Worm (Caenorhabditis elegans) whole organism, late embryonic: ENCODE measurements around the gene msp-152.

Experiments
- C08G9.2 ChIP-seq: sonication (generic microtip); optimal IDR thresholded peaks from 2 replicates; lab custom pipeline; 2016; ENCODE audit warnings: mild to moderate bottlenecking, missing genetic modification characterization, moderate library complexity, missing compliant biosample characterization
- C38D4.7 ChIP-seq: fragments of 200-800 bp; sonication (Bioruptor generic); optimal IDR thresholded peaks from 2 replicates; lab custom pipeline; 2018; ENCODE audit warnings: mild to moderate bottlenecking, missing genetic modification characterization, moderate library complexity, missing compliant biosample characterization
- K09A11.1 ChIP-seq: sonication (generic microtip); optimal IDR thresholded peaks from 2 replicates; lab custom pipeline; 2017; ENCODE audit warnings: antibody characterized with exemption, mild to moderate bottlenecking, missing genetic modification characterization, missing compliant biosample characterization; ENCODE audit not compliant: insufficient read depth
- T23F11.4 ChIP-seq: fragments of 200-800 bp; sonication (Bioruptor generic); optimal IDR thresholded peaks from 2 replicates; lab custom pipeline; 2018; ENCODE audit warnings: mild to moderate bottlenecking, missing genetic modification characterization, missing compliant biosample characterization
- Y22D7AL.16 ChIP-seq: sonication (generic microtip); optimal IDR thresholded peaks from 2 replicates; lab custom pipeline; 2016; ENCODE audit warnings: missing genetic modification characterization, missing compliant biosample characterization
- ama-1 ChIP-seq: fragments of 150-350 bp; optimal IDR thresholded peaks from 2 replicates; lab custom pipeline; 2014
- ceh-2 ChIP-seq: sonication (generic microtip); optimal IDR thresholded peaks from 2 replicates; lab custom pipeline; 2016; ENCODE audit warnings: missing genotype, missing genetic modification characterization, missing compliant biosample characterization
- ceh-22 ChIP-seq: sonication (generic microtip); optimal IDR thresholded peaks from 2 replicates; lab custom pipeline; 2017; ENCODE audit warnings: missing biosample characterization, missing genetic modification characterization
- ceh-24 ChIP-seq: sonication (generic microtip); optimal IDR thresholded peaks from 2 replicates; lab custom pipeline; 2016; ENCODE audit warnings: mild to moderate bottlenecking, missing genetic modification characterization, missing compliant biosample characterization
- ceh-31 ChIP-seq: sonication (generic microtip); optimal IDR thresholded peaks from 2 replicates; lab custom pipeline; 2016; ENCODE audit warnings: missing genetic modification characterization, missing compliant biosample characterization
- ceh-34 ChIP-seq: sonication (generic microtip); optimal IDR thresholded peaks from 2 replicates; lab custom pipeline; 2016; ENCODE audit warnings: mild to moderate bottlenecking, missing genetic modification characterization, missing compliant biosample characterization
- ceh-48 ChIP-seq: sonication (generic microtip); optimal IDR thresholded peaks from 2 replicates; lab custom pipeline; 2016; ENCODE audit warnings: missing genetic modification characterization, inconsistent platforms, missing compliant biosample characterization
- ceh-6 ChIP-seq: fragments of 200-800 bp; sonication (Bioruptor generic); optimal IDR thresholded peaks from 2 replicates; lab custom pipeline; 2018; ENCODE audit warnings: mild to moderate bottlenecking, missing genetic modification characterization, missing compliant biosample characterization
- che-1 ChIP-seq: sonication (generic microtip); optimal IDR thresholded peaks from 2 replicates; lab custom pipeline; 2016; ENCODE audit warnings: mild to moderate bottlenecking, missing genetic modification characterization, missing compliant biosample characterization
- elt-2 ChIP-seq: sonication (generic microtip); optimal IDR thresholded peaks from 2 replicates; lab custom pipeline; 2016; ENCODE audit warnings: missing genetic modification reagents, missing genetic modification characterization, missing compliant biosample characterization
- elt-4 ChIP-seq: sonication (generic microtip); optimal IDR thresholded peaks from 2 replicates; lab custom pipeline; 2016; ENCODE audit warnings: missing genetic modification characterization, missing compliant biosample characterization
- ets-4 ChIP-seq: sonication (generic microtip); optimal IDR thresholded peaks from 2 replicates; lab custom pipeline; 2016; ENCODE audit warnings: missing genetic modification characterization, missing compliant biosample characterization
- fkh-10 ChIP-seq: fragments of 150-350 bp; optimal IDR thresholded peaks from 2 replicates; lab custom pipeline; 2014; ENCODE audit warnings: missing biosample characterization, missing genetic modification reagents, missing genetic modification characterization
- hlh-13 ChIP-seq: fragments of 200-800 bp; sonication (Bioruptor generic); optimal IDR thresholded peaks from 2 replicates; lab custom pipeline; 2018; ENCODE audit warnings: mild to moderate bottlenecking, missing genetic modification characterization, missing compliant biosample characterization
- hlh-15 ChIP-seq: sonication (generic microtip); optimal IDR thresholded peaks from 2 replicates; lab custom pipeline; 2016; ENCODE audit warnings: missing genetic modification characterization, missing compliant biosample characterization
- hlh-30 ChIP-seq: sonication (generic microtip); optimal IDR thresholded peaks from 2 replicates; lab custom pipeline; 2017; ENCODE audit warnings: antibody characterized with exemption, missing genetic modification characterization, missing compliant biosample characterization; ENCODE audit not compliant: insufficient read depth
- hlh-6 ChIP-seq: sonication (generic microtip); optimal IDR thresholded peaks from 2 replicates; lab custom pipeline; 2016; ENCODE audit warnings: missing genotype, missing genetic modification characterization, missing compliant biosample characterization
- hlh-8 ChIP-seq: sonication (generic microtip); optimal IDR thresholded peaks from 2 replicates; lab custom pipeline; 2016; ENCODE audit warnings: missing genotype, missing genetic modification characterization, missing compliant biosample characterization
- lim-6 ChIP-seq: sonication (generic microtip); optimal IDR thresholded peaks from 2 replicates; lab custom pipeline; 2016; ENCODE audit warnings: missing genetic modification characterization, missing compliant biosample characterization
- mec-3 ChIP-seq: sonication (generic microtip); optimal IDR thresholded peaks from 2 replicates; lab custom pipeline; 2016; ENCODE audit warnings: borderline replicate concordance, missing genetic modification characterization, missing compliant biosample characterization
- nfya-1 ChIP-seq: sonication (generic microtip); optimal IDR thresholded peaks from 2 replicates; lab custom pipeline; 2017; ENCODE audit warnings: missing genetic modification characterization, mild to moderate bottlenecking, missing compliant biosample characterization, antibody characterized with exemption, moderate library complexity
- nhr-11 ChIP-seq: fragments of 150-350 bp; optimal IDR thresholded peaks from 2 replicates; lab custom pipeline; 2014; ENCODE audit warnings: missing biosample characterization, missing genetic modification characterization
- npax-4 ChIP-seq: sonication (generic microtip); optimal IDR thresholded peaks from 2 replicates; lab custom pipeline; 2016; ENCODE audit warnings: missing genetic modification characterization, missing compliant biosample characterization
- odd-2 ChIP-seq: sonication (generic microtip); optimal IDR thresholded peaks from 2 replicates; lab custom pipeline; 2017; ENCODE audit warnings: antibody characterized with exemption, mild to moderate bottlenecking, missing genetic modification characterization, missing compliant biosample characterization
- pag-3 ChIP-seq: sonication (generic microtip); optimal IDR thresholded peaks from 2 replicates; lab custom pipeline; 2016; ENCODE audit warnings: missing compliant biosample characterization, missing genetic modification characterization, borderline replicate concordance
- pat-9 ChIP-seq: fragments of 200-800 bp; sonication (Bioruptor generic); optimal IDR thresholded peaks from 2 replicates; lab custom pipeline; 2018; ENCODE audit warnings: mild to moderate bottlenecking, missing genetic modification characterization, moderate library complexity, missing compliant biosample characterization
- pax-1 ChIP-seq: fragments of 150-350 bp; optimal IDR thresholded peaks from 2 replicates; lab custom pipeline; 2014; ENCODE audit warnings: missing biosample characterization, missing genetic modification characterization
- pha-2 ChIP-seq: sonication (generic microtip); optimal IDR thresholded peaks from 2 replicates; lab custom pipeline; 2017; ENCODE audit warnings: mild to moderate bottlenecking, missing genetic modification characterization, missing compliant biosample characterization
- pha-4 ChIP-seq: fragments of 150-350 bp; optimal IDR thresholded peaks from 2 replicates; lab custom pipeline; 2018; ENCODE audit warnings: missing biosample characterization, missing genetic modification reagents, missing genetic modification characterization
- pqm-1 ChIP-seq: sonication (generic microtip); optimal IDR thresholded peaks from 2 replicates; lab custom pipeline; 2016; ENCODE audit warnings: missing genetic modification characterization, missing compliant biosample characterization
- pros-1 ChIP-seq: fragments of 150-350 bp; optimal IDR thresholded peaks from 2 replicates; lab custom pipeline; 2014; ENCODE audit warnings: missing biosample characterization, missing genetic modification reagents, missing genetic modification characterization
- ref-2 ChIP-seq: sonication (generic microtip); optimal IDR thresholded peaks from 2 replicates; lab custom pipeline; 2016; ENCODE audit warnings: missing genetic modification characterization, missing compliant biosample characterization
- rnt-1 ChIP-seq: sonication (generic microtip); optimal IDR thresholded peaks from 2 replicates; lab custom pipeline; 2016; ENCODE audit warnings: missing genetic modification characterization, missing compliant biosample characterization
- tbx-7 ChIP-seq: sonication (generic microtip); optimal IDR thresholded peaks from 2 replicates; lab custom pipeline; 2016; ENCODE audit warnings: missing genotype, missing genetic modification characterization, missing compliant biosample characterization
- ztf-16 ChIP-seq: sonication (generic microtip); optimal IDR thresholded peaks from 2 replicates; lab custom pipeline; 2017; ENCODE audit warnings: missing genetic modification characterization, missing compliant biosample characterization

msp-152 gene

DNA sequence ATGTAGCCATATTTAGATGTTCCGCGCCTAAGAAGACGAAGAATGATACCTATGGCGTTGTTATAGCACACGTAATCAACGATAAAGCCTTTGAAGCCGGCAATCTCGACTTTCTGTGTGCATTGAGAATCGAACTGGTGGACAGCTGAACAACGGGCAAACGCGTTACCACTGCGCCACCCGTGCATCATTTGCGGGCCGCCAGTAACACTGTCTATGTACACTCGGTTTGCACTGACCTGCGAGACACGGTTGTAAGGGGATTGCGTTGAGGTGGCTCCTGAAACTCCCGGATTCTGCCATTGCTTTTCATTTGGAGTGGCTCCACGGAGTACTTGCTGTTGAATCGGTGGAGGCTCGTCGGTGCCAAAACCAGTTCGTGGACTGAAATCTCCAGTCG is 9.6 kb downstream of the msp-152 start (continued):
- peak; percentile 82 for TF ChIP-seq T23F11.4 (GFP tag; lab: Kevin White, UChicago)
- TF ChIP-seq pat-9 (tag; lab: Kevin White, UChicago) = peak; percentile 78
- TF ChIP-seq pha-2 (tag; lab: Kevin White, UChicago) = peak; percentile 74
- TF ChIP-seq ceh-48 (tag; lab: Kevin White, UChicago) = peak; percentile 2
- TF ChIP-seq mec-3 (tag; lab: Kevin White, UChicago) = peak; percentile 59
- peak; percentile 39 for TF ChIP-seq ceh-31 (tag; lab: Kevin White, UChicago)
- no peak for TF ChIP-seq lim-6 (tag; lab: Kevin White, UChicago)
- peak; percentile 22 for TF ChIP-seq ceh-2 (tag; lab: Kevin White, UChicago)
- TF ChIP-seq nfya-1 = peak; percentile 57
- no peak for TF ChIP-seq tbx-7 (tag; lab: Kevin White, UChicago)
- no peak for TF ChIP-seq nhr-11
- TF ChIP-seq che-1 (tag; lab: Kevin White, UChicago) = peak; percentile 73
- TF ChIP-seq ceh-22 = peak; percentile 36
- peak; percentile 23 for TF ChIP-seq ama-1 (lab: Kevin White, UChicago)
- TF ChIP-seq npax-4 (tag; lab: Kevin White, UChicago) = no peak
- TF ChIP-seq hlh-13 (GFP tag; lab: Kevin White, UChicago) = peak; percentile 24
- peak; percentile 73 for TF ChIP-seq ref-2 (tag; lab: Kevin White, UChicago)

DNA sequence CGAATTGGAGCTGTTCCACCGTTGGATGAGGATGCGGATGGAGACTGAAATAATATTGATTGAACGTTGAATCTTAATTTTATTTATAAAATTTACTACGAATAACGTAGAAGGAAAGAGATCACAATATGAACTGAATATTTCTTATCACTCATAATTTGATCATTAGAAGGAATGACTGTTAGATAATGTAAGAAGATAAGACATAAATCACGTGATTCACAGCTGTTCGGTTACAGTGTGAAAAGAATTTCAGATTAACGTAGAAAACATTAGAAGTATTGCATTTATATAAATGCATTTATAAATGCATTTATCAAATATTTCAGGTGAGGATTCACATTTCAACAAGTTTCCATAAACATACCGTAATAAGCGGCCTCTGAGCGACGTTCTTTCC is 10.0 kb downstream of the msp-152 start:
- no peak for TF ChIP-seq mec-3 (tag; lab: Kevin White, UChicago)
- TF ChIP-seq hlh-30 (tag; lab: Kevin White, UChicago) = peak; percentile 16
- no peak for TF ChIP-seq ets-4 (tag; lab: Kevin White, UChicago)
- TF ChIP-seq elt-2 = peak; percentile 70

- no peak for TF ChIP-seq che-1 (tag; lab: Kevin White, UChicago)
- TF ChIP-seq nhr-11 = no peak
- TF ChIP-seq C08G9.2 (tag; lab: Kevin White, UChicago) = no peak
- no peak for TF ChIP-seq pax-1 (tag; lab: Kevin White, UChicago)
- no peak for TF ChIP-seq ceh-24 (tag; lab: Kevin White, UChicago)
- TF ChIP-seq hlh-30 (tag; lab: Kevin White, UChicago) = no peak
- TF ChIP-seq elt-4 (tag; lab: Kevin White, UChicago) = no peak
- TF ChIP-seq C38D4.7 (GFP tag; lab: Kevin White, UChicago) = no peak
- TF ChIP-seq pros-1 = no peak
- TF ChIP-seq odd-2 (tag; lab: Kevin White, UChicago) = no peak
- no peak for TF ChIP-seq pha-4 (tag; lab: Kevin White, UChicago)
- TF ChIP-seq ceh-2 (tag; lab: Kevin White, UChicago) = no peak
- no peak for TF ChIP-seq Y22D7AL.16
- no peak for TF ChIP-seq rnt-1 (tag; lab: Kevin White, UChicago)
- no peak for TF ChIP-seq hlh-8 (tag; lab: Kevin White, UChicago)
- TF ChIP-seq fkh-10 (GFP tag; lab: Kevin White, UChicago) = no peak
- no peak for TF ChIP-seq ceh-22
These were observed 11.0 kb downstream of the msp-152 start, which contains the start of gene mdt-4 for ce11 chrII:4943849-4944248. Gene mdt-4 (minus strand): TSS chrII:4943949.

ce11 chrII:4945695-4946094 is 12.9 kb downstream of the msp-152 start, which contains the start of the genes gldi-11 and ZK546.2:
Gene gldi-11 (minus strand): TSS chrII:4945789.
Gene ZK546.2 (plus strand): TSS chrII:4946027.
- TF ChIP-seq hlh-6 (tag; lab: Kevin White, UChicago) = no peak
- no peak for TF ChIP-seq hlh-15 (tag; lab: Kevin White, UChicago)

- TF ChIP-seq K09A11.1 (tag; lab: Kevin White, UChicago) = no peak
- no peak for TF ChIP-seq elt-2
- no peak for TF ChIP-seq pha-4 (tag; lab: Kevin White, UChicago)
- TF ChIP-seq ama-1 (lab: Kevin White, UChicago) = no peak
- no peak for TF ChIP-seq pqm-1
- TF ChIP-seq ztf-16 (tag; lab: Kevin White, UChicago) = no peak
- no peak for TF ChIP-seq ceh-34
- no peak for TF ChIP-seq hlh-6 (tag; lab: Kevin White, UChicago)
- TF ChIP-seq nhr-11 = no peak
- TF ChIP-seq pag-3 = no peak
- no peak for TF ChIP-seq ets-4 (tag; lab: Kevin White, UChicago)
- TF ChIP-seq ceh-2 (tag; lab: Kevin White, UChicago) = no peak
- no peak for TF ChIP-seq ceh-6
These were observed 13.9 kb downstream of the msp-152 start for ce11 chrII:4946775-4947174.
